Worm (Caenorhabditis elegans): ENCODE results near the gene soc-1.

- TF ChIP-seq W03F9.2 (tag; optimal IDR thresholded peaks at IDR 0.05) (no peak), him-1 (tag; optimal IDR thresholded peaks at IDR 0.05) (no peak), dao-5 (tag; optimal IDR thresholded peaks at IDR 0.05) (no peak)
Observed at ce11 chrV:4617260-4617659, 25.5 kb upstream of the soc-1 start, which contains the start of gene sumv-2.

Measured in whole organism, L4/young adult.